Fruit fly (Drosophila melanogaster) whole organism, adult: ENCODE measurements around the gene Fnta.

ENCODE experiments used
- CG11617 ChIP-seq: fragments of 200-800 bp; sonication (Bioruptor generic); optimal IDR thresholded peaks from 2 replicates; lab custom pipeline; 2017; ENCODE audit warnings: mild to moderate bottlenecking, missing biosample characterization, missing genetic modification reagents, missing genetic modification characterization
- CG12768 ChIP-seq: fragments of 200-800 bp; sonication (Bioruptor generic); optimal IDR thresholded peaks from 2 replicates; lab custom pipeline; 2017; ENCODE audit warnings: missing biosample characterization, missing genetic modification characterization, mild to moderate bottlenecking, moderate library complexity, missing genetic modification reagents
- CG14711 ChIP-seq: fragments of 200-800 bp; sonication (Bioruptor generic); optimal IDR thresholded peaks from 2 replicates; lab custom pipeline; 2018; ENCODE audit warnings: missing biosample characterization, mild to moderate bottlenecking, missing genetic modification characterization, moderate library complexity
- CG1620 ChIP-seq: fragments of 200-800 bp; sonication (Bioruptor generic); optimal IDR thresholded peaks from 2 replicates; lab custom pipeline; 2016; ENCODE audit warnings: missing biosample characterization, missing genetic modification characterization
- CG33017 ChIP-seq: fragments of 200-800 bp; sonication (Bioruptor generic); optimal IDR thresholded peaks from 2 replicates; lab custom pipeline; 2018; ENCODE audit warnings: missing biosample characterization, mild to moderate bottlenecking, missing genetic modification characterization, moderate library complexity
- CG5204 ChIP-seq: fragments of 200-800 bp; sonication (Bioruptor generic); optimal IDR thresholded peaks from 2 replicates; lab custom pipeline; 2016; ENCODE audit warnings: missing biosample characterization, missing genetic modification characterization
- CG7045 ChIP-seq: fragments of 200-800 bp; sonication (Bioruptor generic); optimal IDR thresholded peaks from 2 replicates; lab custom pipeline; 2017; ENCODE audit warnings: missing biosample characterization, mild to moderate bottlenecking, missing genetic modification characterization
- CG7101 ChIP-seq: fragments of 200-800 bp; sonication (Bioruptor generic); optimal IDR thresholded peaks from 2 replicates; lab custom pipeline; 2018; ENCODE audit warnings: missing biosample characterization, mild to moderate bottlenecking, missing genetic modification characterization, moderate library complexity
- Clk ChIP-seq: fragments of 200-800 bp; sonication (Bioruptor generic); optimal IDR thresholded peaks from 2 replicates; lab custom pipeline; 2017; ENCODE audit warnings: missing biosample characterization, missing genetic modification characterization
- Crg-1 ChIP-seq: fragments of 200-800 bp; sonication (Bioruptor generic); optimal IDR thresholded peaks from 2 replicates; lab custom pipeline; 2016; ENCODE audit warnings: missing biosample characterization, missing genetic modification characterization
- Hr96 ChIP-seq: fragments of 200-800 bp; sonication (Bioruptor generic); optimal IDR thresholded peaks from 2 replicates; lab custom pipeline; 2016; ENCODE audit warnings: missing biosample characterization, missing genetic modification characterization
- Mnt ChIP-seq: fragments of 200-800 bp; sonication (Bioruptor generic); optimal IDR thresholded peaks from 2 replicates; lab custom pipeline; 2016; ENCODE audit warnings: missing biosample characterization, mild to moderate bottlenecking, missing genetic modification characterization
- bab1 ChIP-seq: fragments of 200-800 bp; sonication (Bioruptor generic); optimal IDR thresholded peaks from 3 replicates; lab custom pipeline; 2019; ENCODE audit warnings: missing biosample characterization, mild to moderate bottlenecking, missing genetic modification characterization, moderate library complexity
- cic ChIP-seq: fragments of 200-800 bp; sonication (Bioruptor generic); optimal IDR thresholded peaks from 2 replicates; lab custom pipeline; 2017; ENCODE audit warnings: missing biosample characterization, mild to moderate bottlenecking, missing genetic modification characterization, moderate library complexity
- cnc ChIP-seq, 2 experiments: fragments of >200 bp; optimal IDR thresholded peaks; 2 replicates each; lab custom pipeline; 2017
- kay ChIP-seq: fragments of 200-800 bp; sonication (Bioruptor generic); peaks from one replicate; lab custom pipeline; 2016; ENCODE audit warnings: missing biosample characterization, missing genetic modification characterization, borderline replicate concordance
- ovo ChIP-seq: fragments of 200-800 bp; sonication (Bioruptor generic); optimal IDR thresholded peaks from 2 replicates; lab custom pipeline; 2016; ENCODE audit warnings: missing biosample characterization, missing genetic modification characterization
- pad ChIP-seq: fragments of 200-800 bp; sonication (Bioruptor generic); optimal IDR thresholded peaks from 3 replicates; lab custom pipeline; 2017; ENCODE audit warnings: missing biosample characterization, missing genetic modification characterization, mild to moderate bottlenecking, moderate library complexity, missing genetic modification reagents
- tj ChIP-seq: fragments of 200-800 bp; sonication (Bioruptor generic); optimal IDR thresholded peaks from 3 replicates; lab custom pipeline; 2017; ENCODE audit warnings: missing biosample characterization, mild to moderate bottlenecking, missing genetic modification characterization, moderate library complexity
- toe ChIP-seq: fragments of 200-800 bp; sonication (Bioruptor generic); optimal IDR thresholded peaks from 2 replicates; lab custom pipeline; 2016; ENCODE audit warnings: missing biosample characterization, missing genetic modification characterization

Gene Fnta

DNA sequence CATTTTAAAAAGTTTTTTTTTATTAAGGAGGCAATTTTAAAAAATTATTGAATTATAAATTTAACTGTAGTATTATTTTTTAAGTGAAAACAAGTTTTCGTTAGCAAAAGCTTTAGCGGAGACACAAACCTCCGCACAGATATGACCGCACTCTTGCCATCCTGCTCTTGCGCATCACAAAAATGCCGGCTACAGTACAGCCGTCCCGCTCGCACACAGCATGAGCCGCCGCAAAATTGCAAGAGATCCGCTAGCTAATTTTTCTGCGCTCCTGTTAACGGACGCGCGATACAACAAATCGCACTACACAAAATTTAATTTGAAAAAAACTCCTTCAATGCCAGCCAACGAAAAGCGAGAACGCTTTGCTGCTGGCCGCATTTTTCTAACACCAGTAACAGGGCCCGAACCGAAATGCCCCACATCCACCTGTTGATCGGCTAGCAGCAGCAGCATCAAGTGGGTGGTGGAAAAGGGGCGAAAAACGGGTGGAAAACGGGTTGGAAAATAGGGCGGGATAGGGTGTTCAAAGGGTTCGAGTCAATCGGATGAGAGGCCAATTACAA lies 20.4 kb downstream of the Fnta start:
- no peak for TF ChIP-seq Hr96 (GFP tag; lab: Kevin White, UChicago)
- no peak for TF ChIP-seq Clk (GFP tag; lab: Kevin White, UChicago)
- TF ChIP-seq Mnt (GFP tag; lab: Kevin White, UChicago): peak; percentile 94
- no peak for TF ChIP-seq CG14711 (tag; lab: Kevin White, UChicago)
- peak; percentile 11 for TF ChIP-seq CG5204 (GFP tag; lab: Kevin White, UChicago)
- peak; percentile 80 for TF ChIP-seq cic (GFP tag; lab: Kevin White, UChicago)
- peak; percentile 42 for TF ChIP-seq Crg-1 (GFP tag; lab: Kevin White, UChicago)
- peak; percentile 47 for TF ChIP-seq CG12768 (GFP tag; lab: Kevin White, UChicago)
- no peak for TF ChIP-seq tj
- peak; percentile 76 for TF ChIP-seq kay (GFP tag; lab: Kevin White, UChicago)
- no peak for TF ChIP-seq CG7045 (GFP tag; lab: Kevin White, UChicago)
- no peak for TF ChIP-seq toe
- peak; percentile 81 for TF ChIP-seq bab1 (GFP tag; lab: Kevin White, UChicago)
- no peak for TF ChIP-seq cnc (optimal IDR thresholded peaks at IDR 0.05; lab: Kevin White, UChicago)
- TF ChIP-seq pad (GFP tag; lab: Kevin White, UChicago): peak; percentile 33
- peak; percentile 1 for TF ChIP-seq CG1620
- TF ChIP-seq CG7101 (tag; lab: Kevin White, UChicago): peak; percentile 54
- no peak for TF ChIP-seq CG11617 (GFP tag; lab: Kevin White, UChicago)
- TF ChIP-seq ovo (GFP tag; lab: Kevin White, UChicago): peak; percentile 26
- TF ChIP-seq CG33017 (tag; lab: Kevin White, UChicago): peak; percentile 45

dm6 chr2L:4807953-4808604 lies 22.4 kb downstream of the Fnta start:
- TF ChIP-seq CG11617 (GFP tag; lab: Kevin White, UChicago) (no peak), toe (no peak), ovo (GFP tag; lab: Kevin White, UChicago) (no peak), kay (GFP tag; lab: Kevin White, UChicago) (peak; percentile 58), Hr96 (GFP tag; lab: Kevin White, UChicago) (no peak)

DNA sequence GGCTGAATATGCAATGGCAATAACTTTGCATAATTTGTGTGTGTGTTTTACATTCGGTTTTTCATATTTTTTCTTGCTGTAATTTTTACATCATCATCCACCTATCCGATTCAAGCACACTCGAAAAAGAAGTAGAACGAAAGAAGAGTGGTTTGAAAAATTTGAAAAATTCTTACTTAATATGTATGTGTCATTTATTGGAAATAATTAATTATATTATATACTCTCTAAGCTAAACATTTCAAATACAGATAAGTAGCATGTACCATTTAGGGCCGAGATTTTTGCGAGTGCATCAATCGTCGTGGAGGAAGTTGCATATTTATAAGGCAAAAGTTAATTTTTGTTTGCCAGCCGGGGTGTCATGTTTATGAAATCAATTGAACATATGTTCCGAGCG lies 24.4 kb downstream of the Fnta start:
- no peak for TF ChIP-seq CG7045 (GFP tag; lab: Kevin White, UChicago)
- no peak for TF ChIP-seq CG11617 (GFP tag; lab: Kevin White, UChicago)
- TF ChIP-seq cic (GFP tag; lab: Kevin White, UChicago): no peak

DNA sequence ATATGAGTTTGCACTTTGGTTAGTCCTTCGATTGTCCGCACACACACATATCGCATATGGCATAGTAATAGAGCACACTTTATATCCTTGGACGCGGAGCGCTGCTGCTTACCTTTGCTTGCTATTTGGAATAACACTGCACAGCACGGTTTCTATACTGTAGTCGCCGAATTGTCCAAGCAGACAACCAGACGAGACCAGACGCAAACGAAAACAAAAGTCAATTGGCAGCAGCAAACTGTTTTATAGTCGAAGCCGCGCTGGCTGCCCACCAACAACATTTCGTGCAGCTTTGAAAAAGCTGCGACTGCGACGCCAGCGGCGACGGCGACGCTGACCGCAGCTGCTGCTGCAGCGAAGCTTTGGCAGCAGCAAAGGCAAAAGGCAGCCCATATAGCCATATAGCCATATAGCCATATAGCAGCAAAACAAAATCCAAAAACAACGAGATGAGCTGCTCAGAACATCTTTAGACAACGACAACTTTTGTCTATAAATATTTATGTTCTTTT lies 28.7 kb downstream of the Fnta start, which contains the start of gene slf:
Gene slf (minus strand): TSS at position 219 of the 512 bp plus-strand sequence.
- TF ChIP-seq CG7045 (GFP tag; lab: Kevin White, UChicago) (no peak), Crg-1 (GFP tag; lab: Kevin White, UChicago) (no peak), cnc (optimal IDR thresholded peaks at IDR 0.05; lab: Kevin White, UChicago) (no peak), CG14711 (tag; lab: Kevin White, UChicago) (no peak), CG33017 (tag; lab: Kevin White, UChicago) (no peak), Mnt (GFP tag; lab: Kevin White, UChicago) (no peak), ovo (GFP tag; lab: Kevin White, UChicago) (no peak), Hr96 (GFP tag; lab: Kevin White, UChicago) (no peak), CG11617 (GFP tag; lab: Kevin White, UChicago) (no peak), CG1620 (no peak), pad (GFP tag; lab: Kevin White, UChicago) (no peak), CG12768 (GFP tag; lab: Kevin White, UChicago) (no peak), tj (no peak), cic (GFP tag; lab: Kevin White, UChicago) (no peak), toe (no peak), bab1 (GFP tag; lab: Kevin White, UChicago) (no peak)

- no peak for TF ChIP-seq CG7045 (GFP tag; lab: Kevin White, UChicago)
- no peak for TF ChIP-seq CG14711 (tag; lab: Kevin White, UChicago)
- no peak for TF ChIP-seq pad (GFP tag; lab: Kevin White, UChicago)
- TF ChIP-seq CG1620: no peak
- no peak for TF ChIP-seq Mnt (GFP tag; lab: Kevin White, UChicago)
- no peak for TF ChIP-seq Crg-1 (GFP tag; lab: Kevin White, UChicago)
- no peak for TF ChIP-seq toe
- no peak for TF ChIP-seq CG33017 (tag; lab: Kevin White, UChicago)
- TF ChIP-seq bab1 (GFP tag; lab: Kevin White, UChicago): no peak
- TF ChIP-seq cic (GFP tag; lab: Kevin White, UChicago): no peak
- TF ChIP-seq Clk (GFP tag; lab: Kevin White, UChicago): no peak
- TF ChIP-seq ovo (GFP tag; lab: Kevin White, UChicago): no peak
- no peak for TF ChIP-seq CG5204 (GFP tag; lab: Kevin White, UChicago)
- no peak for TF ChIP-seq kay (GFP tag; lab: Kevin White, UChicago)
- no peak for TF ChIP-seq CG7101 (tag; lab: Kevin White, UChicago)
- TF ChIP-seq Hr96 (GFP tag; lab: Kevin White, UChicago): no peak
These were observed 30.5 kb downstream of the Fnta start for dm6 chr2L:4800033-4800432.

dm6 chr2L:4798894-4799293 lies 31.6 kb downstream of the Fnta start:
- TF ChIP-seq pad (GFP tag; lab: Kevin White, UChicago) (no peak), tj (no peak), CG7101 (tag; lab: Kevin White, UChicago) (no peak), CG1620 (no peak), bab1 (GFP tag; lab: Kevin White, UChicago) (no peak), kay (GFP tag; lab: Kevin White, UChicago) (no peak), ovo (GFP tag; lab: Kevin White, UChicago) (no peak), Crg-1 (GFP tag; lab: Kevin White, UChicago) (no peak), cic (GFP tag; lab: Kevin White, UChicago) (no peak), CG11617 (GFP tag; lab: Kevin White, UChicago) (no peak), CG7045 (GFP tag; lab: Kevin White, UChicago) (no peak)
